Fruit fly (Drosophila melanogaster): ENCODE measurements around the gene amx.

Gene amx

dm6 chrX:9247171-9247783, at the start of gene amx, which contains the start of gene Dsor1:
amx (minus strand) TSS chrX:9247336.
Dsor1 (plus strand) TSS chrX:9247342.
- TF ChIP-seq CG32121 (GFP tag; IDR thresholded peaks at IDR 0.05) (no peak), CG4496 (GFP tag; IDR thresholded peaks at IDR 0.05) (no peak), CG12605 (GFP tag; IDR thresholded peaks at IDR 0.05) (no peak), Pif1A (GFP tag; optimal IDR thresholded peaks at IDR 0.05) (no peak), CG9948 (tag; optimal IDR thresholded peaks at IDR 0.05) (no peak), CG15710 (tag; optimal IDR thresholded peaks at IDR 0.05) (no peak), CG13204 (GFP tag; optimal IDR thresholded peaks at IDR 0.05) (no peak), Ets98B (GFP tag; IDR thresholded peaks at IDR 0.05) (no peak), CG17806 (tag; optimal IDR thresholded peaks at IDR 0.05) (no peak)

DNA sequence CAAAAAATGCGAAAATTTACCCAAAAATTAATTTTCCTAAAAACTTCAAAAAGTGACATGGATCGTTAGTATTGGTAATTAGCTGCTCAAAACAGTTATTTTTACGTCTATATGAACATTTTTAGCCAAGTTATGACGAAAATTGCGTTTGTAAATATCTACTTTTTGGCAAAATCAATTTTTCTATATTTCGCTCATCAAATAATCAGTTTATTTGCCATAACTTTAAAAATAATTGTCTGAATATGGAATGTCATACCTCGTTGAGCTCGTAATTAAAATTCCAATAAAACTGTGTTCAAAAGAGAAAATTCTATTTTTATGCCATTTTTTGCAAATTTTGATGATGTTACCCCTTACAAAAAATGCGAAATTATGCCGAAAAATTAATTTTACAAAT, 49.4 kb upstream of the amx start:
- TF ChIP-seq Snoo (tag; optimal IDR thresholded peaks at IDR 0.05), result no peak
- no peak for TF ChIP-seq CG4496 (GFP tag; IDR thresholded peaks at IDR 0.05)

dm6 chrX:9295518-9295917, 48.4 kb upstream of the amx start:
- TF ChIP-seq CG8159 (tag; optimal IDR thresholded peaks at IDR 0.05), result peak; percentile 35
- peak; percentile 15 for TF ChIP-seq CG15710 (tag; optimal IDR thresholded peaks at IDR 0.05)
- no peak for TF ChIP-seq gl (tag; optimal IDR thresholded peaks at IDR 0.05)
- TF ChIP-seq CG34367 (tag; optimal IDR thresholded peaks at IDR 0.05), result no peak
- peak; percentile 4 for TF ChIP-seq CG14655 (GFP tag; optimal IDR thresholded peaks at IDR 0.05)
- TF ChIP-seq CG32121 (GFP tag; IDR thresholded peaks at IDR 0.05), result no peak
- peak; percentile 6 for TF ChIP-seq CG17806 (tag; optimal IDR thresholded peaks at IDR 0.05)

dm6 chrX:9291270-9291669, 44.1 kb upstream of the amx start:
- TF ChIP-seq rn (GFP tag; IDR thresholded peaks at IDR 0.05) (no peak), CG14655 (GFP tag; optimal IDR thresholded peaks at IDR 0.05) (no peak)

DNA sequence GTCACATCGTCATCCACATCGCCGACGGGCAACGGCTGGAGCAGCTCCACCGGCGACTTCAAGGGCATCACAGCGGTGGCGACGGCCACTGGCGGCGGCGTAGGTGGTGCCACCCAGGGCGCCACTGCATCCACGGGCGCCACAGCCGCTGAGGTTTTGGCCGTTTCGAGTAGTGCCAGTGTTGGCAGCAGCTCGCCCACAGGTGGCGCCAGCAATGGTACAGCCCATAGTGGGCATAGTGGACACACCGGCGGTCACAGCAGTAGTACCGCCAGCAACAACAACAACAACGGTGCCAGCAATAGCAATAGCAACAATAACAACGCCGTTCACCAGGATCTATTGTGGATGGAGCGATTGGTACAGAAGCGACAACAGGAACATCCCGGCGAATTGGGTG, 39.2 kb upstream of the amx start:
- TF ChIP-seq rn (GFP tag; IDR thresholded peaks at IDR 0.05) (no peak), CG32121 (GFP tag; IDR thresholded peaks at IDR 0.05) (no peak), CG17806 (tag; optimal IDR thresholded peaks at IDR 0.05) (no peak), CG34367 (tag; optimal IDR thresholded peaks at IDR 0.05) (no peak), CG10348 (GFP tag; IDR thresholded peaks at IDR 0.05) (no peak), CG9948 (tag; optimal IDR thresholded peaks at IDR 0.05) (no peak), Ets98B (GFP tag; IDR thresholded peaks at IDR 0.05) (no peak), CG8159 (tag; optimal IDR thresholded peaks at IDR 0.05) (no peak), CG14655 (GFP tag; optimal IDR thresholded peaks at IDR 0.05) (no peak), CG15710 (tag; optimal IDR thresholded peaks at IDR 0.05) (no peak), EcR (GFP tag; optimal IDR thresholded peaks at IDR 0.05) (no peak), D1 (tag; optimal IDR thresholded peaks at IDR 0.05) (no peak), CG8301 (tag; optimal IDR thresholded peaks at IDR 0.05) (no peak), CG4496 (GFP tag; IDR thresholded peaks at IDR 0.05) (no peak), Snoo (tag; optimal IDR thresholded peaks at IDR 0.05) (no peak)

- TF ChIP-seq CG10348 (GFP tag; IDR thresholded peaks at IDR 0.05) (no peak), CG12605 (GFP tag; IDR thresholded peaks at IDR 0.05) (peak; percentile 28; the same call in 1 of the 2 replicates)
Measured at dm6 chrX:9284024-9284738, 37.0 kb upstream of the amx start, which contains the start of gene lz. lz (plus strand) TSS chrX:9284649.

dm6 chrX:9282783-9283289, 35.7 kb upstream of the amx start, which contains the start of gene c11.1:
c11.1 (minus strand) TSS chrX:9283117.
- TF ChIP-seq CG12605 (GFP tag; IDR thresholded peaks at IDR 0.05), result no peak
- no peak for TF ChIP-seq Pif1B (GFP tag; optimal IDR thresholded peaks at IDR 0.05)
- no peak for TF ChIP-seq CG9948 (tag; optimal IDR thresholded peaks at IDR 0.05)
- no peak for TF ChIP-seq EcR (GFP tag; optimal IDR thresholded peaks at IDR 0.05)
- peak; percentile 49; the same call in 1 of the 3 replicates for TF ChIP-seq CG4496 (GFP tag; IDR thresholded peaks at IDR 0.05)
- TF ChIP-seq CG8301 (tag; optimal IDR thresholded peaks at IDR 0.05), result no peak
- no peak for TF ChIP-seq fd96Ca (GFP tag; IDR thresholded peaks at IDR 0.05)
- TF ChIP-seq Ets98B (GFP tag; IDR thresholded peaks at IDR 0.05), result no peak
- TF ChIP-seq D1 (tag; optimal IDR thresholded peaks at IDR 0.05), result no peak
- no peak for TF ChIP-seq CG14655 (GFP tag; optimal IDR thresholded peaks at IDR 0.05)
- no peak for TF ChIP-seq CG13204 (GFP tag; optimal IDR thresholded peaks at IDR 0.05)
- TF ChIP-seq CG32121 (GFP tag; IDR thresholded peaks at IDR 0.05), result peak; percentile 50; the same call in 1 of the 2 replicates
- TF ChIP-seq CG34367 (tag; optimal IDR thresholded peaks at IDR 0.05), result no peak
- no peak for TF ChIP-seq CG17806 (tag; optimal IDR thresholded peaks at IDR 0.05)
- no peak for TF ChIP-seq Pif1A (GFP tag; optimal IDR thresholded peaks at IDR 0.05)
- TF ChIP-seq Snoo (tag; optimal IDR thresholded peaks at IDR 0.05), result no peak
